Worm (Caenorhabditis elegans) whole organism, dauer: Measurements from ENCODE around the gene K12H4.6.

Experiments used
- unc-62 ChIP-seq: sonication (generic microtip); optimal IDR thresholded peaks from 2 replicates; lab custom pipeline; 2017; ENCODE audit warnings: missing biosample characterization, missing genetic modification reagents, missing genetic modification characterization

K12H4.6 gene

DNA sequence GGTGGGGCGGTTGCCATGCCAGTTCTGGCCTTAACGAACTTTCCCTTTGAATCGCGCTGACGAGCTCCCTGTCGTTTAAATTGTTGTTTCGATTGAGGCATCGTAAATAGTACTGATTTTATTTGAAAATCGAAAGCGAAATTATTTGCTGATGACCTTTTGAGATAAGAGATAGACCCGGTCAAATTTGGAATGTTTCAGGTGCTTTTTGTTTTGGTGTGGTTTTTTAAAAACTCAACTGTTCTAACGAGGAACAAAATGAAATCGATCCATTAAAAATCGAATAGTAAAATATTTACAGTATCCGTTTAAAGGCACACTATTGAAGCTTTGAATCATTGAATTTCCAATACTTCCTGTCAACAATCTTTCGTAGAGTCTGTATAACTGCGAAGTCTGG is at the start of gene K12H4.6:
Gene K12H4.6 (minus strand): TSS at position 101 of the 400 bp plus-strand sequence.
- no peak for TF ChIP-seq unc-62 (GFP tag; lab: Kevin White, UChicago)

DNA sequence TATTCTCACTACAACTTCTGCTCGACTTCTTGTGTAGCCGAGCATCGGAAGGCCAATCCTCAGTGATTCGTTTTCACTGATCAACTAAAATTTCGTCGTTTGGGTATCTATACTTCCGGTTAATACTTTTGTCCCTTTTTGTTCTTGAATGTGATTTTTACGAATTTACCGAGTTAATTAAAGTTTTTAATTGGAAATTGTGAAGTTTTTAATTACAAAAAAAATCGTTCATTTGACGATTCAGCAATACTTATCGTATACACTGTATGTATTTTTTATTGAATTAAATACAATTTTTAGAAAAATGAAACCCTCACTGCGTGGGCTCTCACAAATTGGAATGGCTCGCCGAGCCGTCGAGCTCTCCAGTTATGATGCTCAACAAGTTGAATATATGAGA is 48.7 kb upstream of the K12H4.6 start, which contains the start of gene idi-1:
Gene idi-1 (plus strand): TSS at position 301 of the 400 bp plus-strand sequence.
- TF ChIP-seq unc-62 (GFP tag; lab: Kevin White, UChicago): no peak

DNA sequence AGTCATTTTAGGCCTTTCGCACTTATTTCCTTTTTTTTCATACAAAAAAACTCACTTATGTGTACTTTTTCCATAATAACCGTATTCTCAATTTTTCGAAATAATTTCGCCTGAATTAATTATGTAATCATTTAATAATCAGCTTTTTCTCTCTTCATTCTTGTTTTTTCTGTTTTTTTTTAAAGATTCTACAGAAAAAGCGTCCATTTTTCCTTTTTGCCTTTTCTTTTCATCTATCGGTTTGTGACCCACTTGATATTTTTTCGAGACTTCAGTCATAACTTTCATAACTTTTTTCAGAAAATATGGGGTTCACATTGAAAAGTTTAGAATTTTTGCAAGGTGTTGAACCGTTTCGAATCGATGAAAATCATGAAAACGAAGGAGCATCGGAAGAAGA is 45.6 kb upstream of the K12H4.6 start, which contains the start of gene vms-1:
Gene vms-1 (plus strand): TSS at position 301 of the 400 bp plus-strand sequence.
- no peak for TF ChIP-seq unc-62 (GFP tag; lab: Kevin White, UChicago)

DNA sequence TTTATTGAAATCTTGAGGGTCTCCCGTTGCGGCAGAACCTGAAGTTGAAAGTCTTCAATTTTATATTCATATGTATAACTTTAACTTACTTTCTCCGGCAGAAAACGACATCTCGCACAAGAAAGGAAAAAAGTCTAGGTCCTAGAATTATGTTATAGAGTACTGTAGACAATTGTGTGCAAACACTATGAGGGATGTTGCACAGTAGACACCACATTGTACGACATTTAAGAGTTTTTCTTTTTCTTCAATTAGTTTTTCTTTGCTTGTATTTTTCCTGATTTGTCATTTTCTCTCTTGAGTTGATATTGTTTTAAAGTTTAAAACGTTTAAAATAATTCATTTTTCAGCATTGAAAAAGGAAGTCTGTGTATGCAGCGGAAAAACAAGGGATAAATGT is 42.7 kb upstream of the K12H4.6 start, which contains the start of the genes K06H7.7 and grp-1:
Gene K06H7.7 (minus strand): TSS at position 121 of the 400 bp plus-strand sequence.
Gene grp-1 (plus strand): TSS at position 351 of the 400 bp plus-strand sequence.
- no peak for TF ChIP-seq unc-62 (GFP tag; lab: Kevin White, UChicago)

DNA sequence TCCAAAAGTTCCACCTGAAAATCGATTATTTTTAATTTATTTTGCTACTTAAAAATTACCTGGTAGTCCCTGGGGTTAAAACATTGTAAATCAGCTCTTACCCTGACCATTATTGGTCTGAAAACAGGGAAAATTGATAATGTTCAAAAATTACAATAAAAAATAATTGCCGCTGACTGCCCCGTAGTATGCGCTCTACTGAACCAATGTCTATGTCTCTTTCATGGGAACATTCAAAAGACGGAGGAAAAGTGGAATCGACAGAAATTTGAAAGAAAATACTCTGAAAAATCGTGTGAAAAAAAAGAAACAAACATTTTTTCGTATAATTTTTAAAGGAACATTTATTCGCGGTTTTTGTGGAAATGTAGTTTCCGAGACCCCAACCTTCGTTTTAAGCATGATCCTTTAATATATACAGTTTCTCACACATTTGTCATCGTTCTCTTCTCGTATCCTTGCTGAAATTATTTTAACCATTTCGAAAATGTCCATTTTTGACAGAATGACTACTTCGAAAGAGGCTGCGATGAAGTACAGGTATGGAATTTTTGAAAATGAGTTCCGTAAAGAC is 37.6 kb upstream of the K12H4.6 start, which contains the start of the genes dcr-1 and apc-2:
Gene dcr-1 (minus strand): TSS at position 117 of the 574 bp plus-strand sequence.
Gene apc-2 (plus strand): TSS at position 465 of the 574 bp plus-strand sequence.
- TF ChIP-seq unc-62 (GFP tag; lab: Kevin White, UChicago): no peak

DNA sequence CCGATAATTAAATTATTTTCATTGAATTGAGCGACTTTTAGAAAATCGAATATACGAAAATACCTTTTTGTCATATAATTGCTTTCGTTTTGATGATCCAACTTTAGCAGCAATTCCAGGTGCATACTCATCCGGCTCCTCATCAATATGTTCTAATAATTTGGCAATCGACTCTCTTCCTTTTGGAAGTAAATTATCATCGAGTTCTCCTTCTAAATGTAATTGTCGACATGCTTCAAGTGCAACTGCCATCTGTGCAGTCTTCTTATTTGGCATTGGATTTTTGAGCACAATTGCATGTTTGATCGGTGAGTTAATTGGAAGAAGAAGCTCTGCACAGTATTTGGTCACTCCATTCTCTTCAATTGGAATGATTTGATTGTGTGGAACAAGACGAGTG is 34.5 kb upstream of the K12H4.6 start:
- no peak for TF ChIP-seq unc-62 (GFP tag; lab: Kevin White, UChicago)

DNA sequence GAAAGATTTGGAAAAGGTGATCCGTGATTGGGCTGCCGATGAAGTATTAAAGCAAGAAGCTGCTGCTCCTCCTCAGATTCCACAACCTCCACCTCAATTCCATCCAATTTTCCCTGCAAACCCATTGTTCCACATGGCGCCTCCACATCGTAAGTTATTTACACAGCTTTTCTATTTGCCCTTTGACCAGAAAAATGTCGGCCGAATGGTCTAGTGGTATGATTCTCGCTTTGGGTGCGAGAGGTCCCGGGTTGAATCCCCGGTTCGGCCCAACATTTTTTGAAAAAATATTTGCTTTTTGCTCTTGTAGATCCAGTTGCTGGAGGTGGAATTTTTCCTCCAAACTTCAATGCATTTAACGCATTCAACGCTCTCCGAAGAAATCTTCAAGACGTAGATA is 26.5 kb upstream of the K12H4.6 start:
- no peak for TF ChIP-seq unc-62 (GFP tag; lab: Kevin White, UChicago)

DNA sequence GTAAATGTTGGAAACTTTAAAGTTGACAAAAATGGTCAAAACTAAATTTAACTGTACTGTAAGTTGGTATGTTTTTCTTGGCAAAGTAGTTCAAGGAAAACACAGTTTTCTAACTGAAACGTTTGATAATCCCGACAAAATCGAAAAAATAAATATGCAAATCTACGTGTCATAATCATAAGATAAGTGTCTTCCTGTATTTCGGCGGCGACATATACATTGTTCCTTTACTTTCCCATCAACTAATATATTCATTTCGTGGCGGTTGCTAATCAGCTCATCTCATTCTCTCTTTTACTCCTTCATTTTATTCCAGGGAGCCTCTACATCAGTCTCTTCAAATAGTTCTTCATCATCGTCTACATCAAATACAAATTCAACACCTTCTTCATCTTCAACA is 25.1 kb upstream of the K12H4.6 start:
- TF ChIP-seq unc-62 (GFP tag; lab: Kevin White, UChicago): no peak

DNA sequence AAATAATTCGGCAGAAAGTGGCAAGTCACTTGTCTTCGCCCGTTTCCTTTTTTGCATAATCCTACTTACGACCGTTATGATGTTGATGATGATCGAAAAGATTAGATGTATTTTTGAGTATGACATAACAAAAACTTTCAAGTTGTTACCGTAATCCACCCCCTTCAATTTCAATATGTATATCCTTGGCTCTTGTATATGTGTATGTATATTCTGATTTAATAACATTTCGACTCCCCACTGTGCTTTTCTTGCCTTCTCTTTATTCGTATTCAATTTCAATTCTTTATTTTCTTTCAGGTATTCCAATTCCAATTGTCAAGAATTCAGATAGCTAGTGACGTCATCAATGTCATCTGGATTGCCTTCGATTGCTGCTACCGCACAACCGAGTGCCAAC is 24.3 kb upstream of the K12H4.6 start, which contains the start of gene pros-1:
Gene pros-1 (plus strand): TSS at position 301 of the 400 bp plus-strand sequence.
- TF ChIP-seq unc-62 (GFP tag; lab: Kevin White, UChicago): no peak

DNA sequence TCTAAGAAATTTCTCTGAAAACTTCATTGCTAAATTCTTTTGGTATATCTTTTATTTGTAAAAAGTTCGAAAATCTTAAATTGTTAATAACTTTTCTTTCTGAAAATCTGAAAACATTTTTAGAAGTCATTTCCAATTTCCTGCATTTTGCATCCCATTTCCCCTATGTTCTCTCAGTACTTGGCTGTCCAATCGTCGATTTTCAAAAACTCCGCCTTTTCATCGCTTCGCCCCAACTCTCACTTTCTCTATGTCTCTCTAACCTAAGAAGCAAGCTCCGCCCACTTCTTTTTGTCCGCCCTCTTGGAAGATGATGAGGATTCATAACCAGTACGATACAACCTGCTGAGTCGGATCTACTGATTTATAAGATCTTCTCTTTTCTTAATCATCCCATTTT is 22.4 kb upstream of the K12H4.6 start:
- no peak for TF ChIP-seq unc-62 (GFP tag; lab: Kevin White, UChicago)

DNA sequence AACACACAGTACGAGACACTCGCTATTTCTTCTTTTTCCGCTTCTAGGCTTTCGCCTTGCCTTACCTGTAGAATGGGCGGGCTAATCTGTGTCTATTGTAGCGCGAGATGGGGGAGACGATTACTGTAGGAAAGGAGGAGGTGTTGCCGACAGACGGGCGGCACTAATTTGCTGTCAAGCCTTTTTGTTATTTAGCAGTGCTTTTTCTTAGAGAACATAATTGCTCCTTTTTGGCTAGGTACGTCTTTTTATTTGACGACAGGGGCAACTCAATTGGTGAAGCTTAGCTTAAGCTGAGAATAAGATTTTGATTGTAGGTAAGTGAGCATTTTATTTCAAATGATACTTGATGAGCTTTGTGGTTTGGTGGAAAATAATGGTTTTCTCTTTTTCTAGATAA is 21.0 kb upstream of the K12H4.6 start:
- TF ChIP-seq unc-62 (GFP tag; lab: Kevin White, UChicago): no peak

DNA sequence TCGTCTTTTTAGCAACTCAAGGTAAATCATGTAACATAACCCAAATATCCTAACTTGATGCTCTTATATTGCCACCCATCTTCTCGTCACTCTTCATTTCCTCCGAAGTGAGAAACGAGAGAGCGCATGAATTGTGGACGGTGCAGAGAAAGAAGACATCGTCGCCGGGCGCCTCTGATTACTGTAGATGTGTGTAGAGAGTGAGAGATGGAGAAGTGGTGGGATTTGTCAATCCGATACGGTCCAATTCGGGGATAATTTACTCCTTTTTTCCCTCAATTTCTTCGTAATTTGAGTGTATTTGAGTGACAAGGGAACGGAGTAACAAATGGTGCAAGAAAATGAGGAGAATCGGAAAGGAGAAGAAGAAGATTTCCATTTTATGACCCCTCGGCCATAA is 18.4 kb upstream of the K12H4.6 start:
- no peak for TF ChIP-seq unc-62 (GFP tag; lab: Kevin White, UChicago)

DNA sequence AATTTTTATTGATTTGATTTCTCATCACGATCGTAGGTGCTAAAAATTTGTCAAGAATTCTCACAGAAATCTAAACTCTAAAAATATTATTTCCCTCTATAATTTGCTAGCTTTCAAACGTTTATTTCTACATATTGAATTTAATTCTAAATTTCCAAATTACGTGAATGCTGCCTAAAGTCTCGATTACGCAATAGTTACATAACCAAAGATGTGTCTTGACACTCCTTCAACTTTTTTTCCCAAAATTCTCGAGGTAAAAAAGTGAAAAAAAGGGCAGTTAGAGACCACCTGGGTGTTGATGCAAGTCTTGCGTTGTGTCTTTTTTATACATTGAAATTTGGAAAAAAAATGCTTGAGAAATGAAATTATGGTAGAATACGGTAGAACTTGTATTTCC is 9.2 kb upstream of the K12H4.6 start:
- no peak for TF ChIP-seq unc-62 (GFP tag; lab: Kevin White, UChicago)

DNA sequence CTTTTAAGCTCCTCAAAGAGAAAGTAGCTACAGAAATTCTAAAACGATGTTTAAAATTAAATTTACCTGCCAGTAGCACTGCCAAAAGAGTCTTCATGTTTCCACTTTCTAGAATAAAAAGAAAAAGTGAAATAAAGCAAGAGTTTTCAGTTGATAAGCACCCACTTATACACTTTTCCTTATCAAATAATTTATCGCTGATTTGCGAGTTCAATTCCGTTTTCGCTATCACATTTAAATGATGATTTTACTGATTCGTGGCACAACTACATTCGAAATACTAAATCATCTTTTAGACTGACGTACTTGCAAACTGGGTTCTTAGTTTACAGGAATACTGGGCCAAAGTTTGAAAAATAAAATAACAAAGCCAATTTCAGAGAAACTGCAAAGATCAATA is 8.3 kb upstream of the K12H4.6 start, which contains the start of gene K12H4.7:
Gene K12H4.7 (minus strand): TSS at position 138 of the 400 bp plus-strand sequence.
- no peak for TF ChIP-seq unc-62 (GFP tag; lab: Kevin White, UChicago)

DNA sequence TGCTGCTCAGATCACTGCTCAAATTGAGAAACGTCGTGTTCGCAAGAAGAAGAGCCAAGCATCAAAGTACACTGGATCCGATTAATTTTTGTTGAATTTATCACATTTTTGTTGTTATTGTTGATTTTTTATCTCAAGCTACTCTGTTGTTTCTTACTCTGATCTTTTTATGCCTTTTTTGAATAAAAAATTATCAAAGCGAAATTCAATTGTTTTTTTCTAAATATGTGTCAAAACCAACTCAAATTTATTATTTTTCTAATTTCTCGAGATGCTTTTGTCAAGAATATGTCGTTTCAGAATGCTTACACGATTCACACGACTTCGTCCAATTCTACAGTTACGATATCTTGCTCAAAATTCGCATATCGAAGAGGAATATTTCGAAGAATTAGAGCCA is 4.7 kb upstream of the K12H4.6 start, which contains the start of gene K12H4.2:
Gene K12H4.2 (plus strand): TSS at position 301 of the 400 bp plus-strand sequence.
- no peak for TF ChIP-seq unc-62 (GFP tag; lab: Kevin White, UChicago)

DNA sequence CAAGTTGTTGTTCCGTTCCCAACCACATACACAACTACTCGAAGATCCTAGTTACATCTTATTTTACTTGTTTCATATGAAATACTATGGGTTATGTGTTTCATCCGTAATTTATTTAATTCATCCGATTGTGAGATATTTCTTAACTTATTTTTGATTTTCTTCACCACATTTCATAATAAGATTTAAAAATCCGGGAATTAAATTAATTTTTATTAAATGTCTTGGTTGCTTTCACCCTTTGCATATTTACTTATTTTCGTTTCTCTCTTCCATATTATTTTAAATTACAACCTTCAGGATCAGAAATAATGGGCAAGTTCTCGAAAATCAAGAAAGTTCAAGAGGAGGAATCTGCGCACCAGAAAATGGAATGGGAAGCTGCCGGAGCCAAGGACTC is 3.1 kb upstream of the K12H4.6 start, which contains the start of gene K12H4.3:
Gene K12H4.3 (plus strand): TSS at position 301 of the 400 bp plus-strand sequence.
- TF ChIP-seq unc-62 (GFP tag; lab: Kevin White, UChicago): no peak

DNA sequence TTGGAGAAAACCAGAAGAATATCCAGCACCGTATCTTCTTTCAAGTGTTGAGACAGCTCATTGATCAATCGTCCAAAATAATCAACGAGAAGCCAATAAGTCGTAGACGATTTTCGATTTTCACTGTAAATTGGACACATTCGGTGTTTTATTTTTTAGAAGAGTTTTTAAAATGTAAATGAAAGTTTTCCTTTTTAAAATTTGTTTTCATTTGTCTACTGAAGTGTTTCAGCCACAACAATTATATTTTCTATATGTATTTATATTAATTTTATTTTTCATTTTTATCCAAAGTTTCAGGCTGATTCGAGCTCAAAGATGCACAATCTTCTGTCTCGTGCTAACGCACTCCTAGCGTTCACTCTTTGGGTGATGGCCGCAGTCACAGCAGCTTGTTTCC is 2.0 kb upstream of the K12H4.6 start, which contains the start of gene spcs-3:
Gene spcs-3 (plus strand): TSS at position 301 of the 400 bp plus-strand sequence.
- TF ChIP-seq unc-62 (GFP tag; lab: Kevin White, UChicago): no peak
